Fruit fly (Drosophila melanogaster) whole organism, wandering third instar larva: Measurements from ENCODE around the gene CG43739.

ENCODE experiments used
- Dif ChIP-seq: fragments of 200-275, 200-300 bp; sonication (Bioruptor generic); optimal IDR thresholded peaks from 2 replicates; lab custom pipeline; 2018; ENCODE audit warnings: missing biosample characterization, missing genetic modification characterization; ENCODE audit not compliant: partially characterized antibody
- Myc ChIP-seq: fragments of >200 bp; optimal IDR thresholded peaks from 2 replicates; lab custom pipeline; 2017
- Sp1 ChIP-seq: fragments of 200-800 bp; sonication (Bioruptor generic); optimal IDR thresholded peaks from 3 replicates; lab custom pipeline; 2019; ENCODE audit warnings: missing biosample characterization, mild to moderate bottlenecking, missing genetic modification characterization, moderate library complexity
- brk ChIP-seq: fragments of 200-800 bp; sonication (Bioruptor generic); optimal IDR thresholded peaks from 2 replicates; lab custom pipeline; 2016; ENCODE audit warnings: missing biosample characterization, mild to moderate bottlenecking, missing genetic modification characterization
- lola ChIP-seq: fragments of >200 bp; optimal IDR thresholded peaks from 2 replicates; lab custom pipeline; 2017; ENCODE audit warnings: missing biosample characterization, missing genetic modification characterization
- pan ChIP-seq: fragments of >200 bp; optimal IDR thresholded peaks from 2 replicates; lab custom pipeline; 2017
- sv ChIP-seq: fragments of 200-800 bp; sonication (Bioruptor generic); optimal IDR thresholded peaks from 3 replicates; lab custom pipeline; 2016; ENCODE audit warnings: missing biosample characterization, missing genetic modification characterization

DNA sequence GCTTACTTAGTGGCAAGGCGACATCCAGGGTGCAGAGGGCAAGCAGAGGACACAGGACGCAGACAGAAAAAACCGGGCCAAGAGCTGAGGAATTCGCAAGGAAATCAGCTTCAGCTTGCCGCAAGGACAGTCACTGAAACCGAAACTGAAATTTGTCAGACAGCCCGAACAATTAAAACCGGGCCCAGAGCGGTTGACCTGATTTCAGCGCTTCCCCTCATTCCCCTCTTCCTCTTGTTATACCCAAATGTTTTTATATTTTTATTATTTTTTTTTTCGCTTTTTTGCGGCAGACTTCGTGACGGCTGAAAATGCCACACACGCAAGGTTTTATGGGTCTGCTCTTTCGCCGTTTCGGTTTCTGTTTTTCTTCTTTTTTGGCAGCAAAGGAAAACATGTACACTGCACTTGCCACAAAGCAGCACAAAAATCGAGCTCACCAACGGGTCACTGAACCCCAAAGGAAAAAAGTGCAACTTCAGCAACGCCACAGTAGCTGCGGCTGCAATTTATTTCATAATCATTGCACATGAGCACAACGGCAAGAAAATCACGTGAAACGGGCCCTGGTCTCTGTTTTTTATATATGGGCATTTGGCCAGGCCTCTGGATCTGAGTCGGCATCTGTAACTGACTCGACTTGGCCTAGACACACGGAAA lies 10.6 kb downstream of the CG43739 start:
- TF ChIP-seq Myc (lab: Kevin White, UChicago) (no peak), Dif (GFP tag; lab: Kevin White, UChicago) (no peak), lola (GFP tag; lab: Kevin White, UChicago) (no peak), Sp1 (GFP tag; lab: Kevin White, UChicago) (no peak), pan (no peak), sv (GFP tag; lab: Kevin White, UChicago) (no peak), brk (GFP tag; lab: Kevin White, UChicago) (no peak)
